Worm (Caenorhabditis elegans) whole organism, late embryonic: ENCODE measurements around the gene C55A6.1.

Experiments used
- ama-1 ChIP-seq: fragments of 150-350 bp; optimal IDR thresholded peaks from 2 replicates; lab custom pipeline; 2014
- ceh-14 ChIP-seq: sonication (generic microtip); optimal IDR thresholded peaks from 2 replicates; lab custom pipeline; 2016; ENCODE audit warnings: missing genotype, missing genetic modification characterization, missing compliant biosample characterization
- che-1 ChIP-seq: sonication (generic microtip); optimal IDR thresholded peaks from 2 replicates; lab custom pipeline; 2016; ENCODE audit warnings: mild to moderate bottlenecking, missing genetic modification characterization, missing compliant biosample characterization
- eyg-1 ChIP-seq: sonication (generic microtip); optimal IDR thresholded peaks from 2 replicates; lab custom pipeline; 2016; ENCODE audit warnings: missing genotype, missing genetic modification characterization, missing compliant biosample characterization
- gmeb-2 ChIP-seq: sonication (generic microtip); optimal IDR thresholded peaks from 2 replicates; lab custom pipeline; 2016; ENCODE audit warnings: missing genetic modification characterization, inconsistent platforms, missing compliant biosample characterization
- hlh-13 ChIP-seq: fragments of 200-800 bp; sonication (Bioruptor generic); optimal IDR thresholded peaks from 2 replicates; lab custom pipeline; 2018; ENCODE audit warnings: mild to moderate bottlenecking, missing genetic modification characterization, missing compliant biosample characterization
- hlh-30 ChIP-seq: sonication (generic microtip); optimal IDR thresholded peaks from 2 replicates; lab custom pipeline; 2017; ENCODE audit warnings: antibody characterized with exemption, missing genetic modification characterization, missing compliant biosample characterization; ENCODE audit not compliant: insufficient read depth
- lin-11 ChIP-seq: fragments of 200-800 bp; sonication (Bioruptor generic); optimal IDR thresholded peaks from 2 replicates; lab custom pipeline; 2018; ENCODE audit warnings: mild to moderate bottlenecking, missing genetic modification characterization, missing compliant biosample characterization
- mec-3 ChIP-seq: sonication (generic microtip); optimal IDR thresholded peaks from 2 replicates; lab custom pipeline; 2016; ENCODE audit warnings: borderline replicate concordance, missing genetic modification characterization, missing compliant biosample characterization
- nhr-11 ChIP-seq: fragments of 150-350 bp; optimal IDR thresholded peaks from 2 replicates; lab custom pipeline; 2014; ENCODE audit warnings: missing biosample characterization, missing genetic modification characterization
- odd-2 ChIP-seq: sonication (generic microtip); optimal IDR thresholded peaks from 2 replicates; lab custom pipeline; 2017; ENCODE audit warnings: antibody characterized with exemption, mild to moderate bottlenecking, missing genetic modification characterization, missing compliant biosample characterization
- syd-9 ChIP-seq: sonication (generic microtip); optimal IDR thresholded peaks from 2 replicates; lab custom pipeline; 2016; ENCODE audit warnings: mild to moderate bottlenecking, missing genetic modification characterization, moderate library complexity, missing compliant biosample characterization

DNA sequence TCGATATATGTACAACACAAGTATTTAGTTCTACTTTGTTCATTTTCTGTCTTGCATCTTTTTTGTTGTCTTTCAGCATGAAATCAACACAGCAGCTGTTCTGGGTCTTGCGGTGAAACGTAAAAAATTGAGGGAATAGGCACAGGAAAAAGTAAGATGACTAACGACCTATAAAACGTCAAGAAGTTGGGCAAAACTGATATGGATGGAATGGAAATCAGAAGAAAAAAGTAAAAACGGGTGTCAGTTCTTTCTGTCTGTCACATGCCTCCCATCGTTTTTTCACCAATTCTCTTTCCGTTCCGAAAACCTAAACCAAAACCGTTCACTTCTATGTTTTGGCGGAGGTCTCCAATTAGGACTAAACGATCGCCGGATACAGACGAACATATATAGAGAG, 3.8 kb downstream of the C55A6.1 start:
- TF ChIP-seq gmeb-2 (tag; lab: Kevin White, UChicago): no peak
- TF ChIP-seq hlh-13 (GFP tag; lab: Kevin White, UChicago): no peak
- no peak for TF ChIP-seq che-1
- no peak for TF ChIP-seq eyg-1
- no peak for TF ChIP-seq mec-3 (tag; lab: Kevin White, UChicago)
- TF ChIP-seq ama-1 (lab: Kevin White, UChicago): no peak
- TF ChIP-seq lin-11 (tag; lab: Kevin White, UChicago): no peak
- no peak for TF ChIP-seq nhr-11 (tag; lab: Kevin White, UChicago)
- no peak for TF ChIP-seq hlh-30 (tag; lab: Kevin White, UChicago)
- TF ChIP-seq odd-2 (tag; lab: Kevin White, UChicago): no peak
- no peak for TF ChIP-seq ceh-14 (tag; lab: Kevin White, UChicago)
- no peak for TF ChIP-seq syd-9 (tag; lab: Kevin White, UChicago)
